Worm (Caenorhabditis elegans) whole organism, midembryonic: ENCODE data around the gene F19B2.5.

Source experiments
- T22C8.4 ChIP-seq: fragments of 200-800 bp; sonication (Bioruptor generic); IDR thresholded peaks from 2 replicates; pipeline ENCODE4 v1.3.6; 2022; ENCODE audit warnings: missing genetic modification characterization, missing compliant biosample characterization
- cog-1 ChIP-seq: sonication (generic microtip); optimal IDR thresholded peaks from 2 replicates; lab custom pipeline; 2016; ENCODE audit warnings: missing genetic modification characterization, missing compliant biosample characterization
- klf-2 ChIP-seq: fragments of 200-800 bp; sonication (Bioruptor generic); conservative IDR thresholded peaks from 2 replicates; pipeline ENCODE4 v1.3.6; 2022; ENCODE audit warnings: missing genetic modification reagents, missing genetic modification characterization, missing compliant biosample characterization
- med-1 ChIP-seq: sonication (generic microtip); optimal IDR thresholded peaks from 2 replicates; lab custom pipeline; 2017; ENCODE audit warnings: missing genetic modification characterization, mild to moderate bottlenecking, missing compliant biosample characterization, antibody characterized with exemption, missing genetic modification reagents; ENCODE audit not compliant: insufficient read depth
- ref-1 ChIP-seq: fragments of 200-800 bp; sonication (Bioruptor generic); conservative IDR thresholded peaks from 2 replicates; pipeline ENCODE4 v1.3.6; 2022; ENCODE audit warnings: missing genetic modification reagents, missing genetic modification characterization, missing compliant biosample characterization
- ztf-23 ChIP-seq: fragments of 200-800 bp; sonication (Bioruptor generic); IDR thresholded peaks from 2 replicates; pipeline ENCODE4 v1.3.6; 2022; ENCODE audit warnings: missing genetic modification reagents, missing genetic modification characterization, missing compliant biosample characterization
- ztf-29 ChIP-seq: fragments of 200-800 bp; sonication (Bioruptor generic); IDR thresholded peaks from 2 replicates; pipeline ENCODE4 v1.3.6; 2022; ENCODE audit warnings: missing genetic modification reagents, missing genetic modification characterization, missing compliant biosample characterization

DNA sequence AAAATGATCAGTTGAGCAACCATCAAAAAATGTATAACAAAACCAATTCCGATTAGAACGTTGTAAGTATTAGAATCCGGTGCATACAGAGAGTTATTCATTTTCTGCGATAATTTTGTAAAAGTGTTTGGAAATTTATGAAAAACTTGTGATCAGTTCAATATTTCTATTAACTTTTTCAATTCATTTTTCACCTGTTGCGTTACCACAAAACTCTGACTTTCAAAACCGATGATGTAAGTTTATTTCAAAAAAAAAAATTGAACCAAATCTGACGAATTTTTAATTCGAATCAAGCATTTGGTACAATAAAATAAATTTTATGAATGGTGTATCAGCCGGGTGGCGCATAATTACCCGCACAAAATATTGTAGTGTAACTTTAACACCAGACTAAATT, 22.6 kb upstream of the F19B2.5 start, which contains the start of gene srz-16:
- TF ChIP-seq T22C8.4 (GFP tag; lab: Robert Waterston, UW) (no peak), ztf-23 (GFP tag; lab: Robert Waterston, UW) (no peak), cog-1 (tag; lab: Kevin White, UChicago) (no peak), ref-1 (GFP tag; lab: Robert Waterston, UW) (no peak), ztf-29 (no peak), med-1 (no peak), klf-2 (GFP tag; lab: Robert Waterston, UW) (no peak)
